Worm (Caenorhabditis elegans) whole organism, late embryonic: ENCODE measurements around the gene M04G7.5.
A peak's percentile ranks its signal among the peaks of the same experiment; 100 is the strongest.

ENCODE experiments used
- C08G9.2 ChIP-seq: sonication (generic microtip); optimal IDR thresholded peaks from 2 replicates; lab custom pipeline; 2016; ENCODE audit warnings: mild to moderate bottlenecking, missing genetic modification characterization, moderate library complexity, missing compliant biosample characterization
- C38D4.7 ChIP-seq: fragments of 200-800 bp; sonication (Bioruptor generic); optimal IDR thresholded peaks from 2 replicates; lab custom pipeline; 2018; ENCODE audit warnings: mild to moderate bottlenecking, missing genetic modification characterization, moderate library complexity, missing compliant biosample characterization
- K02D7.2 ChIP-seq: sonication (generic microtip); optimal IDR thresholded peaks from 2 replicates; lab custom pipeline; 2017; ENCODE audit warnings: mild to moderate bottlenecking, missing genetic modification characterization, missing compliant biosample characterization
- T23F11.4 ChIP-seq: fragments of 200-800 bp; sonication (Bioruptor generic); optimal IDR thresholded peaks from 2 replicates; lab custom pipeline; 2018; ENCODE audit warnings: mild to moderate bottlenecking, missing genetic modification characterization, missing compliant biosample characterization
- Y22D7AL.16 ChIP-seq: sonication (generic microtip); optimal IDR thresholded peaks from 2 replicates; lab custom pipeline; 2016; ENCODE audit warnings: missing genetic modification characterization, missing compliant biosample characterization
- ahr-1 ChIP-seq: sonication (generic microtip); optimal IDR thresholded peaks from 2 replicates; lab custom pipeline; 2016; ENCODE audit warnings: missing genetic modification characterization, missing compliant biosample characterization
- ama-1 ChIP-seq: fragments of 150-350 bp; optimal IDR thresholded peaks from 2 replicates; lab custom pipeline; 2014
- ceh-14 ChIP-seq: sonication (generic microtip); optimal IDR thresholded peaks from 2 replicates; lab custom pipeline; 2016; ENCODE audit warnings: missing genotype, missing genetic modification characterization, missing compliant biosample characterization
- ceh-18 ChIP-seq: sonication (generic microtip); optimal IDR thresholded peaks from 2 replicates; lab custom pipeline; 2016; ENCODE audit warnings: missing genetic modification characterization, missing compliant biosample characterization
- ceh-31 ChIP-seq: sonication (generic microtip); optimal IDR thresholded peaks from 2 replicates; lab custom pipeline; 2016; ENCODE audit warnings: missing genetic modification characterization, missing compliant biosample characterization
- ceh-45 ChIP-seq: fragments of 200-800 bp; sonication (Bioruptor generic); IDR thresholded peaks from 2 replicates; pipeline ENCODE4 v1.3.6; 2022; ENCODE audit warnings: missing genetic modification reagents, missing genetic modification characterization, missing compliant biosample characterization
- ceh-48 ChIP-seq: sonication (generic microtip); optimal IDR thresholded peaks from 2 replicates; lab custom pipeline; 2016; ENCODE audit warnings: missing genetic modification characterization, inconsistent platforms, missing compliant biosample characterization
- ceh-6 ChIP-seq: fragments of 200-800 bp; sonication (Bioruptor generic); optimal IDR thresholded peaks from 2 replicates; lab custom pipeline; 2018; ENCODE audit warnings: mild to moderate bottlenecking, missing genetic modification characterization, missing compliant biosample characterization
- ceh-9 ChIP-seq: sonication (generic microtip); optimal IDR thresholded peaks from 2 replicates; lab custom pipeline; 2016; ENCODE audit warnings: mild to moderate bottlenecking, missing genetic modification characterization, inconsistent platforms, missing compliant biosample characterization
- dmd-4 ChIP-seq: sonication (generic microtip); optimal IDR thresholded peaks from 2 replicates; lab custom pipeline; 2016; ENCODE audit warnings: borderline replicate concordance, missing genetic modification characterization, missing compliant biosample characterization
- dve-1 ChIP-seq: sonication (generic microtip); optimal IDR thresholded peaks from 2 replicates; lab custom pipeline; 2017; ENCODE audit warnings: antibody characterized with exemption, mild to moderate bottlenecking, missing genetic modification characterization, missing compliant biosample characterization
- elt-2 ChIP-seq: sonication (generic microtip); optimal IDR thresholded peaks from 2 replicates; lab custom pipeline; 2016; ENCODE audit warnings: missing genetic modification reagents, missing genetic modification characterization, missing compliant biosample characterization
- fax-1 ChIP-seq: sonication (generic microtip); optimal IDR thresholded peaks from 2 replicates; lab custom pipeline; 2016; ENCODE audit warnings: missing genotype, missing genetic modification characterization, missing compliant biosample characterization
- fkh-6 ChIP-seq: sonication (generic microtip); optimal IDR thresholded peaks from 2 replicates; lab custom pipeline; 2016; ENCODE audit warnings: missing genetic modification characterization, missing compliant biosample characterization
- hlh-15 ChIP-seq: sonication (generic microtip); optimal IDR thresholded peaks from 2 replicates; lab custom pipeline; 2016; ENCODE audit warnings: missing genetic modification characterization, missing compliant biosample characterization
- hlh-6 ChIP-seq: sonication (generic microtip); optimal IDR thresholded peaks from 2 replicates; lab custom pipeline; 2016; ENCODE audit warnings: missing genotype, missing genetic modification characterization, missing compliant biosample characterization
- hlh-8 ChIP-seq: sonication (generic microtip); optimal IDR thresholded peaks from 2 replicates; lab custom pipeline; 2016; ENCODE audit warnings: missing genotype, missing genetic modification characterization, missing compliant biosample characterization
- lim-6 ChIP-seq: sonication (generic microtip); optimal IDR thresholded peaks from 2 replicates; lab custom pipeline; 2016; ENCODE audit warnings: missing genetic modification characterization, missing compliant biosample characterization
- lin-11 ChIP-seq: fragments of 200-800 bp; sonication (Bioruptor generic); optimal IDR thresholded peaks from 2 replicates; lab custom pipeline; 2018; ENCODE audit warnings: mild to moderate bottlenecking, missing genetic modification characterization, missing compliant biosample characterization
- pag-3 ChIP-seq: sonication (generic microtip); optimal IDR thresholded peaks from 2 replicates; lab custom pipeline; 2016; ENCODE audit warnings: missing compliant biosample characterization, missing genetic modification characterization, borderline replicate concordance
- pha-2 ChIP-seq: sonication (generic microtip); optimal IDR thresholded peaks from 2 replicates; lab custom pipeline; 2017; ENCODE audit warnings: mild to moderate bottlenecking, missing genetic modification characterization, missing compliant biosample characterization
- pqm-1 ChIP-seq: sonication (generic microtip); optimal IDR thresholded peaks from 2 replicates; lab custom pipeline; 2016; ENCODE audit warnings: missing genetic modification characterization, missing compliant biosample characterization
- ref-2 ChIP-seq: sonication (generic microtip); optimal IDR thresholded peaks from 2 replicates; lab custom pipeline; 2016; ENCODE audit warnings: missing genetic modification characterization, missing compliant biosample characterization
- sox-2 ChIP-seq: fragments of 200-800 bp; sonication (Bioruptor generic); IDR thresholded peaks from 2 replicates; pipeline ENCODE4 v1.3.6; 2022; ENCODE audit warnings: missing genetic modification reagents, missing genetic modification characterization, missing compliant biosample characterization
- syd-9 ChIP-seq: sonication (generic microtip); optimal IDR thresholded peaks from 2 replicates; lab custom pipeline; 2016; ENCODE audit warnings: mild to moderate bottlenecking, missing genetic modification characterization, moderate library complexity, missing compliant biosample characterization
- tbx-2 ChIP-seq: sonication (generic microtip); optimal IDR thresholded peaks from 2 replicates; lab custom pipeline; 2016; ENCODE audit warnings: missing genetic modification characterization, missing compliant biosample characterization
- tbx-7 ChIP-seq: sonication (generic microtip); optimal IDR thresholded peaks from 2 replicates; lab custom pipeline; 2016; ENCODE audit warnings: missing genotype, missing genetic modification characterization, missing compliant biosample characterization
- unc-55 ChIP-seq: sonication (generic microtip); optimal IDR thresholded peaks from 2 replicates; lab custom pipeline; 2017; ENCODE audit warnings: missing biosample characterization, missing genetic modification reagents, missing genetic modification characterization
- unc-86 ChIP-seq: sonication (generic microtip); optimal IDR thresholded peaks from 2 replicates; lab custom pipeline; 2016; ENCODE audit warnings: missing genetic modification characterization, missing compliant biosample characterization
- zip-5 ChIP-seq: sonication (generic microtip); optimal IDR thresholded peaks from 2 replicates; lab custom pipeline; 2016; ENCODE audit warnings: missing genetic modification characterization, missing compliant biosample characterization
- ztf-16 ChIP-seq: sonication (generic microtip); optimal IDR thresholded peaks from 2 replicates; lab custom pipeline; 2017; ENCODE audit warnings: missing genetic modification characterization, missing compliant biosample characterization

Gene M04G7.5

DNA sequence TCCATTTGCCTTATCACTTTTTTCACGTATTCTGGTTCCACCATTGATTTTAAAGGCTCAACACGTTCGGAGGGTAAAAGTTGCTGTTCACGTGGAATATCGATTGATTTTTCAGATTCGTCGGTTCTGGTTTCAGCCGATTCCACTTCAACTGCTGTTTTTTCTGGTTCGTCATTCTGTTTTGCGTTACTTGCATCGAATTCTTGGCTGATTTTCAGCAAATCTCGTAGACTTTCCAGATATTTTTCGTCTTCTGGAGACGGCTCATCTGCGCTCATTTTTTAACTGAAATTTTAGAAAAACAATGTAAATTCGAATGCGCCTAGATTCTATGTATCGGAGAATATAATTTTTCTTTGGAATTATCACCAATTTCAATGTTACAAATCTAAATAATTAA lies 35.2 kb upstream of the M04G7.5 start, which contains the start of gene eri-1:
Gene eri-1, minus strand, starts transcription at position 285 of the 400 bp plus-strand sequence.
- no peak for TF ChIP-seq dve-1
- no peak for TF ChIP-seq ama-1 (lab: Kevin White, UChicago)
- TF ChIP-seq T23F11.4 (GFP tag; lab: Kevin White, UChicago): no peak
- no peak for TF ChIP-seq ztf-16 (tag; lab: Kevin White, UChicago)
- no peak for TF ChIP-seq hlh-8 (tag; lab: Kevin White, UChicago)
- no peak for TF ChIP-seq ceh-14 (tag; lab: Kevin White, UChicago)
- TF ChIP-seq elt-2 (tag; lab: Kevin White, UChicago): no peak
- no peak for TF ChIP-seq zip-5 (tag; lab: Kevin White, UChicago)
- no peak for TF ChIP-seq Y22D7AL.16 (tag; lab: Kevin White, UChicago)
- TF ChIP-seq fax-1 (tag; lab: Kevin White, UChicago): no peak
- TF ChIP-seq ceh-48 (tag; lab: Kevin White, UChicago): no peak
- TF ChIP-seq ref-2: no peak
- TF ChIP-seq pqm-1: no peak
- no peak for TF ChIP-seq lim-6
- TF ChIP-seq ceh-6 (GFP tag; lab: Kevin White, UChicago): no peak
- no peak for TF ChIP-seq ceh-45 (GFP tag; lab: Robert Waterston, UW)
- TF ChIP-seq tbx-2: no peak

DNA sequence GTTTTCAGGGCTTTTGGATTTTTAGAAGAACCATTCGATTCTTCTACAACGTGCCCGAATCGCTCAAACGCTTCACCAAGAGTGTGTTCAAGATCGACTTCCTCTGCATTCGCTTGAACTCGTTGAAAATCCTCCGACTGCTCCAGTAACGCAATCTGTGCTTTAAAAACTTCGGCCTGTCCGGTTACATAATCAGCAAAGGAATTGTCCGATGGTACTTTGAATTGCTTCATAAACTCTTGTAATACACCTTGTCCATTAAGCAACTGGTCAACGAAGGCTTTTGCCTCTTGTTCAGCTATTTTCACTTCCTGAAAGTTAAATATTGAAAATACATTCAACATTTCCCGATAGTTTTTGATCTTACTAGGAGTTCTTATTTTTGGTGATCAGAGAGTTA lies 34.2 kb upstream of the M04G7.5 start:
- TF ChIP-seq K02D7.2 (no peak), lin-11 (tag; lab: Kevin White, UChicago) (no peak), tbx-7 (tag; lab: Kevin White, UChicago) (no peak), fkh-6 (tag; lab: Kevin White, UChicago) (no peak), unc-55 (GFP tag; lab: Kevin White, UChicago) (no peak), sox-2 (GFP tag; lab: Robert Waterston, UW) (no peak), C08G9.2 (tag; lab: Kevin White, UChicago) (no peak), ama-1 (lab: Kevin White, UChicago) (no peak), pag-3 (tag; lab: Kevin White, UChicago) (no peak), dmd-4 (tag; lab: Kevin White, UChicago) (no peak), ztf-16 (tag; lab: Kevin White, UChicago) (no peak), ceh-6 (GFP tag; lab: Kevin White, UChicago) (no peak), ceh-31 (tag; lab: Kevin White, UChicago) (no peak), ceh-18 (tag; lab: Kevin White, UChicago) (no peak), syd-9 (tag; lab: Kevin White, UChicago) (no peak), C38D4.7 (GFP tag; lab: Kevin White, UChicago) (no peak), ceh-48 (tag; lab: Kevin White, UChicago) (no peak), pha-2 (no peak), ceh-9 (tag; lab: Kevin White, UChicago) (no peak)

DNA sequence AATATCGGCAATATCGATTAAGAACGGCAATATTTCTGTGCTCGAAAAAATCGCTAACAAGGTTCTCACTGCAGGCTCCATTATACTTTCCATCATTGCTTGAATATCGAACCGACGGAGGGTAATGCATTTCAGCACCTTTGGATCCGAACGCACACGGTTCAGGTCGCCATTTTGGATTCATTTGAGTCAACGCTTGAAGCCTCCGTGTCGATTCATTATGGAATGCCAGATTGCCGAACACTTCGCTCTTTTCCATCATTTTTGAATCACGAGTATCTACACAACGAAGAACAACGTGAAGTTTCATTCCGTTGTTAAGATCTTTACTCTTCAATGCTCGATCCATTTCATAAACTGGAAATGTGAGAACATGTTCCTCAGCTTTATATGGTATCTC lies 32.8 kb upstream of the M04G7.5 start:
- TF ChIP-seq pha-2: no peak
- no peak for TF ChIP-seq dve-1
- TF ChIP-seq hlh-6 (tag; lab: Kevin White, UChicago): no peak
- no peak for TF ChIP-seq unc-86 (tag; lab: Kevin White, UChicago)

DNA sequence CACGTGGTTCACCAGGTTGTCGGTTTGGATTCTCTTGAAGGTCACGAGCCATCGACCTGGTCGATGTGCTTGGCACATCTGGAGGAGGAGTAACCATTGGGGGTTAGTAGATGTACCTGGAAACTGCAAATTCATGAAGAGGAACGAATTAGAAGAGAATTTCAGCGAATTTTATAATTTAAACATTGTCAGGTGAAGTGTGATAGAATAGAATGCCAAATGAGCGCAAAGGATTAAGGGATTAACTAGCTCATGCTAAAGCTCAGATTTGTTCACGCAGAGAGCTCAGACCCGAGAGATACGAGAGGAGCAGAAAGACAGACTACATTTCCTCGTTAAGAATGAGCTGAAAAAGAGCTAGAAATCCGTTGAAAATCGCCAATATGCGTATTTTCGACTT lies 29.8 kb upstream of the M04G7.5 start, which contains the start of gene daf-18:
Gene daf-18, minus strand, starts transcription at position 126 of the 400 bp plus-strand sequence.
- TF ChIP-seq hlh-15 (tag; lab: Kevin White, UChicago) (no peak), Y22D7AL.16 (tag; lab: Kevin White, UChicago) (no peak), unc-86 (tag; lab: Kevin White, UChicago) (no peak), dve-1 (peak; percentile 3), ahr-1 (tag; lab: Kevin White, UChicago) (no peak)
